Worm (Caenorhabditis elegans) whole organism, midembryonic: ENCODE results near the gene srg-58.

ENCODE experiments used
- T22C8.4 ChIP-seq: fragments of 200-800 bp; sonication (Bioruptor generic); IDR thresholded peaks from 2 replicates; pipeline ENCODE4 v1.3.6; 2022; ENCODE audit warnings: missing genetic modification characterization, missing compliant biosample characterization
- cog-1 ChIP-seq: sonication (generic microtip); optimal IDR thresholded peaks from 2 replicates; lab custom pipeline; 2016; ENCODE audit warnings: missing genetic modification characterization, missing compliant biosample characterization
- flt-1 ChIP-seq: fragments of 200-800 bp; sonication (Bioruptor generic); IDR thresholded peaks from 2 replicates; pipeline ENCODE4 v1.3.6; 2022; ENCODE audit warnings: missing genetic modification characterization, missing compliant biosample characterization
- klf-2 ChIP-seq: fragments of 200-800 bp; sonication (Bioruptor generic); conservative IDR thresholded peaks from 2 replicates; pipeline ENCODE4 v1.3.6; 2022; ENCODE audit warnings: missing genetic modification reagents, missing genetic modification characterization, missing compliant biosample characterization
- med-1 ChIP-seq: sonication (generic microtip); optimal IDR thresholded peaks from 2 replicates; lab custom pipeline; 2017; ENCODE audit warnings: missing genetic modification characterization, mild to moderate bottlenecking, missing compliant biosample characterization, antibody characterized with exemption, missing genetic modification reagents; ENCODE audit not compliant: insufficient read depth
- ref-1 ChIP-seq: fragments of 200-800 bp; sonication (Bioruptor generic); conservative IDR thresholded peaks from 2 replicates; pipeline ENCODE4 v1.3.6; 2022; ENCODE audit warnings: missing genetic modification reagents, missing genetic modification characterization, missing compliant biosample characterization
- tab-1 ChIP-seq: fragments of 200-800 bp; sonication (Bioruptor generic); IDR thresholded peaks from 2 replicates; pipeline ENCODE4 v1.3.6; 2022; ENCODE audit warnings: missing genetic modification characterization, missing compliant biosample characterization
- ztf-23 ChIP-seq: fragments of 200-800 bp; sonication (Bioruptor generic); IDR thresholded peaks from 2 replicates; pipeline ENCODE4 v1.3.6; 2022; ENCODE audit warnings: missing genetic modification reagents, missing genetic modification characterization, missing compliant biosample characterization
- ztf-29 ChIP-seq: fragments of 200-800 bp; sonication (Bioruptor generic); IDR thresholded peaks from 2 replicates; pipeline ENCODE4 v1.3.6; 2022; ENCODE audit warnings: missing genetic modification reagents, missing genetic modification characterization, missing compliant biosample characterization

- no peak for TF ChIP-seq klf-2
- no peak for TF ChIP-seq ztf-23 (GFP tag; lab: Robert Waterston, UW)
- TF ChIP-seq flt-1 (GFP tag; lab: Robert Waterston, UW): no peak
- TF ChIP-seq tab-1 (GFP tag; lab: Robert Waterston, UW): no peak
- TF ChIP-seq ref-1 (GFP tag; lab: Robert Waterston, UW): no peak
- TF ChIP-seq med-1: no peak
- TF ChIP-seq T22C8.4 (GFP tag; lab: Robert Waterston, UW): no peak
- TF ChIP-seq cog-1 (tag; lab: Kevin White, UChicago): no peak
- TF ChIP-seq ztf-29 (GFP tag; lab: Robert Waterston, UW): no peak
Observed at ce11 chrV:2750006-2750405, 9.3 kb downstream of the srg-58 start, which contains the start of gene srx-24.
